Fruit fly (Drosophila melanogaster) whole organism, embryonic: ENCODE results near the gene Inx3.

Experiments
- Antp ChIP-seq: fragments of 200-800 bp; sonication (Bioruptor generic); optimal IDR thresholded peaks from 3 replicates; lab custom pipeline; 2016; ENCODE audit warnings: missing biosample characterization, missing genetic modification characterization
- Atf6 ChIP-seq: fragments of 200-800 bp; sonication (Bioruptor generic); IDR thresholded peaks from 2 replicates; pipeline ENCODE4 v1.3.6; 2022; ENCODE audit warnings: missing biosample characterization, missing genetic modification characterization
- Awh ChIP-seq: fragments of 200-800 bp; sonication (Bioruptor generic); IDR thresholded peaks from 2 replicates; pipeline ENCODE4, ENCODE4 v1.3.6; 2022; ENCODE audit warnings: missing biosample characterization, missing genetic modification characterization
- CG10959 ChIP-seq: fragments of 200-800 bp; sonication (Bioruptor generic); IDR thresholded peaks from 2 replicates; pipeline ENCODE4 v1.3.6; 2022; ENCODE audit warnings: missing biosample characterization, missing genetic modification characterization
- CG11398 ChIP-seq: fragments of 200-800 bp; sonication (Bioruptor generic); optimal IDR thresholded peaks from 2 replicates; lab custom pipeline; 2016; ENCODE audit warnings: missing biosample characterization, missing genetic modification characterization
- CG12155 ChIP-seq: fragments of 200-800 bp; sonication (Bioruptor generic); optimal IDR thresholded peaks from 3 replicates; lab custom pipeline; 2016; ENCODE audit warnings: missing biosample characterization, missing genetic modification characterization
- CG13624 ChIP-seq: fragments of 200-800 bp; sonication (Bioruptor generic); optimal IDR thresholded peaks from 2 replicates; lab custom pipeline; 2016; ENCODE audit warnings: missing biosample characterization, missing genetic modification characterization
- CG14050 ChIP-seq: fragments of 200-800 bp; sonication (Bioruptor generic); IDR thresholded peaks from 3 replicates; pipeline ENCODE4 v1.3.6; 2022; ENCODE audit warnings: missing biosample characterization, missing genetic modification characterization
- CG14710 ChIP-seq: fragments of 200-800 bp; sonication (Bioruptor generic); optimal IDR thresholded peaks from 3 replicates; lab custom pipeline; 2019; ENCODE audit warnings: missing biosample characterization, mild to moderate bottlenecking, missing genetic modification characterization, moderate library complexity
- CG15011 ChIP-seq: fragments of 200-800 bp; sonication (Bioruptor generic); optimal IDR thresholded peaks from 3 replicates; lab custom pipeline; 2018; ENCODE audit warnings: missing biosample characterization, mild to moderate bottlenecking, missing genetic modification characterization
- CG15514 ChIP-seq: fragments of 200-800 bp; sonication (Bioruptor generic); optimal IDR thresholded peaks from 3 replicates; lab custom pipeline; 2017; ENCODE audit warnings: missing biosample characterization, missing genetic modification characterization, mild to moderate bottlenecking, moderate library complexity, missing genetic modification reagents
- CG15601 ChIP-seq: fragments of 200-800 bp; sonication (Bioruptor generic); optimal IDR thresholded peaks from 3 replicates; lab custom pipeline; 2019; ENCODE audit warnings: missing biosample characterization, mild to moderate bottlenecking, missing genetic modification characterization, moderate library complexity
- CG17186 ChIP-seq: fragments of 200-800 bp; sonication (Bioruptor generic); optimal IDR thresholded peaks from 3 replicates; lab custom pipeline; 2017; ENCODE audit warnings: missing biosample characterization, missing genetic modification reagents, missing genetic modification characterization
- CG17359 ChIP-seq: fragments of 200-800 bp; sonication (Bioruptor generic); optimal IDR thresholded peaks from 3 replicates; lab custom pipeline; 2018; ENCODE audit warnings: missing biosample characterization, mild to moderate bottlenecking, missing genetic modification characterization, moderate library complexity
- CG2712 ChIP-seq: fragments of 200-800 bp; optimal IDR thresholded peaks from 3 replicates; lab custom pipeline; 2019; ENCODE audit warnings: missing biosample characterization, mild to moderate bottlenecking, missing genetic modification characterization, moderate library complexity
- CG32767 ChIP-seq: fragments of 200-800 bp; sonication (Bioruptor generic); IDR thresholded peaks from 2 replicates; pipeline ENCODE4 v1.3.6; 2022; ENCODE audit warnings: missing biosample characterization, missing genetic modification characterization
- CG4424 ChIP-seq: fragments of 200-800 bp; sonication (Bioruptor generic); optimal IDR thresholded peaks from 3 replicates; lab custom pipeline; 2016; ENCODE audit warnings: missing biosample characterization, missing genetic modification characterization
- CG6683 ChIP-seq: fragments of 200-800 bp; sonication (Bioruptor generic); optimal IDR thresholded peaks from 2 replicates; lab custom pipeline; 2017; ENCODE audit warnings: missing biosample characterization, mild to moderate bottlenecking, missing genetic modification characterization, missing genetic modification reagents
- CG9876 ChIP-seq: fragments of 200-800 bp; sonication (Bioruptor generic); optimal IDR thresholded peaks from 2 replicates; lab custom pipeline; 2016; ENCODE audit warnings: missing biosample characterization, missing genetic modification characterization
- CHES-1-like ChIP-seq: fragments of 200-800 bp; sonication (Bioruptor generic); optimal IDR thresholded peaks from 2 replicates; lab custom pipeline; 2016; ENCODE audit warnings: missing biosample characterization, missing genetic modification characterization
- CrebB ChIP-seq: fragments of 200-800 bp; sonication (Bioruptor generic); optimal IDR thresholded peaks from 3 replicates; lab custom pipeline; 2018; ENCODE audit warnings: missing biosample characterization, mild to moderate bottlenecking, missing genetic modification characterization
- Deaf1 ChIP-seq: fragments of 200-800 bp; optimal IDR thresholded peaks from 3 replicates; lab custom pipeline; 2019; ENCODE audit warnings: missing biosample characterization, mild to moderate bottlenecking, missing genetic modification characterization, moderate library complexity
- Dip3 ChIP-seq: fragments of 200-800 bp; sonication (Bioruptor generic); optimal IDR thresholded peaks from 3 replicates; lab custom pipeline; 2016; ENCODE audit warnings: missing biosample characterization, missing genetic modification characterization
- Doc3 ChIP-seq: fragments of 200-800 bp; sonication (Bioruptor generic); IDR thresholded peaks from 3 replicates; pipeline ENCODE4 v1.3.6; 2022; ENCODE audit warnings: missing biosample characterization, missing genetic modification characterization; ENCODE audit not compliant: partially characterized antibody
- E2f2 ChIP-seq: fragments of 200-800 bp; sonication (Bioruptor generic); IDR thresholded peaks from 2 replicates; pipeline ENCODE4 v1.3.6; 2022; ENCODE audit warnings: missing biosample characterization, missing genetic modification characterization
- Ets65A ChIP-seq: fragments of 200-800 bp; sonication (Bioruptor generic); peaks from one replicate; lab custom pipeline; 2016; ENCODE audit warnings: missing biosample characterization, missing genetic modification characterization
- Ets97D ChIP-seq: fragments of 200-800 bp; sonication (Bioruptor generic); optimal IDR thresholded peaks from 3 replicates; lab custom pipeline; 2016; ENCODE audit warnings: missing biosample characterization, missing genetic modification characterization
- Fer2 ChIP-seq: fragments of 200-800 bp; sonication (Bioruptor generic); optimal IDR thresholded peaks from 2 replicates; lab custom pipeline; 2018; ENCODE audit warnings: missing biosample characterization, mild to moderate bottlenecking, missing genetic modification characterization, moderate library complexity
- MBD-R2 ChIP-seq: fragments of 200-800 bp; sonication (Bioruptor generic); IDR thresholded peaks from 2 replicates; pipeline ENCODE4 v1.3.6; 2022; ENCODE audit warnings: missing biosample characterization, missing genetic modification characterization
- NC2β ChIP-seq: fragments of 200-800 bp; sonication (Bioruptor generic); optimal IDR thresholded peaks from 2 replicates; lab custom pipeline; 2016; ENCODE audit warnings: missing biosample characterization, missing genetic modification characterization
- Oli ChIP-seq: fragments of 200-800 bp; sonication (Bioruptor generic); optimal IDR thresholded peaks from 2 replicates; lab custom pipeline; 2018; ENCODE audit warnings: missing biosample characterization, mild to moderate bottlenecking, missing genetic modification characterization, moderate library complexity
- Sin3A ChIP-seq: fragments of >200 bp; optimal IDR thresholded peaks from 2 replicates; lab custom pipeline; 2018
- Taf1 ChIP-seq: fragments of 200-800 bp; sonication (Bioruptor generic); IDR thresholded peaks from 2 replicates; pipeline ENCODE4 v1.3.6; 2022; ENCODE audit warnings: missing biosample characterization, missing genetic modification characterization
- YL-1 ChIP-seq: fragments of 200-800 bp; sonication (Bioruptor generic); optimal IDR thresholded peaks from 3 replicates; lab custom pipeline; 2017; ENCODE audit warnings: missing biosample characterization, mild to moderate bottlenecking, missing genetic modification characterization
- aop ChIP-seq: fragments of 200-800 bp; sonication (Bioruptor generic); IDR thresholded peaks from 2 replicates; pipeline ENCODE4 v1.3.6; 2022; ENCODE audit warnings: missing biosample characterization, missing genetic modification characterization
- crol ChIP-seq: fragments of 200-800 bp; sonication (Bioruptor generic); IDR thresholded peaks from 2 replicates; pipeline ENCODE4 v1.3.6; 2022; ENCODE audit warnings: missing biosample characterization, missing genetic modification characterization
- cwo ChIP-seq: fragments of 200-800 bp; sonication (Bioruptor generic); optimal IDR thresholded peaks from 3 replicates; lab custom pipeline; 2017; ENCODE audit warnings: missing biosample characterization, missing genetic modification characterization, mild to moderate bottlenecking, moderate library complexity, missing genetic modification reagents
- dan ChIP-seq: fragments of 200-800 bp; sonication (Bioruptor generic); IDR thresholded peaks from 2 replicates; pipeline ENCODE4 v1.3.6; 2022; ENCODE audit warnings: missing biosample characterization, missing genetic modification characterization
- dmrt11E ChIP-seq: fragments of 200-800 bp; sonication (Bioruptor generic); optimal IDR thresholded peaks from 3 replicates; lab custom pipeline; 2018; ENCODE audit warnings: missing biosample characterization, mild to moderate bottlenecking, missing genetic modification characterization, moderate library complexity
- fd96Cb ChIP-seq: fragments of 200-800 bp; sonication (Bioruptor generic); optimal IDR thresholded peaks from 2 replicates; lab custom pipeline; 2018; ENCODE audit warnings: missing biosample characterization, mild to moderate bottlenecking, missing genetic modification characterization, moderate library complexity
- gcm ChIP-seq: fragments of 200-800 bp; sonication (Bioruptor generic); optimal IDR thresholded peaks from 2 replicates; lab custom pipeline; 2019; ENCODE audit warnings: missing biosample characterization, mild to moderate bottlenecking, missing genetic modification characterization, moderate library complexity
- grau ChIP-seq: fragments of 200-800 bp; optimal IDR thresholded peaks from 3 replicates; lab custom pipeline; 2019; ENCODE audit warnings: missing biosample characterization, mild to moderate bottlenecking, missing genetic modification characterization, moderate library complexity
- hkb ChIP-seq, 2 experiments: fragments of 200-800 bp in 1 of 2; fragments of >200 bp in 1 of 2; sonication (Bioruptor generic) in 1 of 2; IDR thresholded peaks in 1 of 2; optimal IDR thresholded peaks in 1 of 2; 2 replicates each; pipeline versions ENCODE4 v1.3.6 to Lab custom; 2017 to 2022; ENCODE audit warnings: missing biosample characterization in 1 of 2, missing genetic modification characterization in 1 of 2
- p53 ChIP-seq: fragments of 200-800 bp; sonication (Bioruptor generic); optimal IDR thresholded peaks from 2 replicates; lab custom pipeline; 2016; ENCODE audit warnings: missing biosample characterization, missing genetic modification characterization
- ranshi ChIP-seq: fragments of 200-800 bp; sonication (Bioruptor generic); IDR thresholded peaks from 2 replicates; pipeline ENCODE4 v1.3.6; 2022; ENCODE audit warnings: missing biosample characterization, missing genetic modification characterization
- row ChIP-seq: fragments of 200-800 bp; sonication (Bioruptor generic); IDR thresholded peaks from 3 replicates; pipeline ENCODE4 v1.3.6; 2022; ENCODE audit warnings: missing biosample characterization, missing genetic modification characterization
- sna ChIP-seq: fragments of 200-800 bp; sonication (Bioruptor generic); IDR thresholded peaks from 2 replicates; pipeline ENCODE4 v1.3.6; 2022; ENCODE audit warnings: missing biosample characterization, missing genetic modification characterization; ENCODE audit not compliant: partially characterized antibody
- tll ChIP-seq, 2 experiments: fragments of 200-800 bp in 1 of 2; fragments of >200 bp in 1 of 2; sonication (Bioruptor generic) in 1 of 2; optimal IDR thresholded peaks; 2 replicates each; lab custom pipeline; 2017 to 2019; ENCODE audit warnings: missing biosample characterization in 2 of 2, missing genetic modification characterization in 2 of 2, mild to moderate bottlenecking in 1 of 2, moderate library complexity in 1 of 2
- vnd ChIP-seq: fragments of 200-800 bp; sonication (Bioruptor generic); IDR thresholded peaks from 3 replicates; pipeline ENCODE4 v1.3.6; 2022; ENCODE audit warnings: missing biosample characterization, missing genetic modification characterization; ENCODE audit not compliant: partially characterized antibody

Inx3 gene

DNA sequence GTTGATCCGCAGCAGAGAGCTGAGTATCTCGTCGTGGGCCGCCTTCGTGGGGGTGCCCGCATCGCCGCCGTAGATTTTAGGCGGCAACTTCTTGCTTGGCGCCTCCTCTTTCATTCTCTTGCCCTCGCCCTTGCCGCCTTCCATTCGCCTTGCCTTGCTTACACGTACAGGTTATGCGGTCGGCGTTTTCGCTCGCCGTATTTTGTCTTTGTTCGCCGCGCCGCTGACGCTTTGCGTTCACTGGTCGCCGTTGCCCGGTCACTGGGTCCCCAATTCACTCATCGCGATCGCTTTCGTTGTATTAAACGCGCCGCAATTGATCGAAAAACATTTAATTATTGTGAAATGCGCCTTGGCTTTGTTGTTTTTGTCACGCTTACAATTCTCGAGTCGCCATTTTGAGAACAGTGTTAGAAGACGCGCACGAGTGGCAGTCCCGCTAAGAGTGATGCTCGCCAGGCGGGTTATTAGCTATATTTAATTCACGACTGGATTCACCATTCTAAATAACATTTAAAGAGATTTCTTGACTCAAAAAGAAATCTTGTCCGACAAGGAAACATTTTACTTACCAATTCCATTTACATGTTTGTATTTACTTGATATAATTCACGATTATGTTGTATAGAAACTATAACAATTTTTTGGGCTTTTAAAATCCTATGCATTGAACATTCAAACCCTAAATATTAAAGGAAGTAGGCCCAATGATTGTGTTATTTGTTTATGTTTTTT lies 48.2 kb downstream of the Inx3 start, which contains the start of gene wdn (continued):
- TF ChIP-seq hkb (optimal IDR thresholded peaks at IDR 0.05; lab: Kevin White, UChicago): no peak
- TF ChIP-seq hkb (GFP tag; IDR thresholded peaks at IDR 0.05; lab: Robert Waterston, UW): no peak
- no peak for TF ChIP-seq CG10959
- TF ChIP-seq CG17359 (tag; lab: Kevin White, UChicago): no peak
- no peak for TF ChIP-seq CG14050
- no peak for TF ChIP-seq p53 (GFP tag; lab: Kevin White, UChicago)
- TF ChIP-seq Oli: peak; percentile 10
- TF ChIP-seq grau (tag; lab: Kevin White, UChicago): no peak
- TF ChIP-seq vnd (GFP tag; lab: Robert Waterston, UW): no peak
- no peak for TF ChIP-seq CG4424
- peak; percentile 12 for TF ChIP-seq Dip3 (GFP tag; lab: Kevin White, UChicago)
- peak; percentile 49 for TF ChIP-seq gcm (GFP tag; lab: Kevin White, UChicago)
- no peak for TF ChIP-seq CG14710 (tag; lab: Kevin White, UChicago)
- TF ChIP-seq CG15601: no peak
- TF ChIP-seq CHES-1-like (GFP tag; lab: Kevin White, UChicago): peak; percentile 35
- peak; percentile 35; the same call in 1 of the 2 replicates for TF ChIP-seq E2f2 (GFP tag; lab: Robert Waterston, UW)
- peak; percentile 40; the same call in 1 of the 2 replicates for TF ChIP-seq MBD-R2 (GFP tag; lab: Robert Waterston, UW)
- no peak for TF ChIP-seq cwo (GFP tag; lab: Kevin White, UChicago)
- TF ChIP-seq CG15514 (GFP tag; lab: Kevin White, UChicago): peak; percentile 92
- no peak for TF ChIP-seq dan (GFP tag; lab: Robert Waterston, UW)
- no peak for TF ChIP-seq Antp (GFP tag; lab: Kevin White, UChicago)
- peak; percentile 87 for TF ChIP-seq YL-1 (GFP tag; lab: Kevin White, UChicago)
- TF ChIP-seq fd96Cb (tag; lab: Kevin White, UChicago): no peak
- TF ChIP-seq Taf1 (GFP tag; lab: Robert Waterston, UW): no peak
- TF ChIP-seq NC2β (GFP tag; lab: Kevin White, UChicago): no peak
- TF ChIP-seq ranshi: 0 out of 2 replicates have a peak, but pooled peaks have one; percentile 13
- no peak for TF ChIP-seq CG32767 (GFP tag; lab: Robert Waterston, UW)
- TF ChIP-seq tll (GFP tag; optimal IDR thresholded peaks at IDR 0.05; lab: Kevin White, UChicago): no peak
- no peak for TF ChIP-seq sna (GFP tag; lab: Robert Waterston, UW)
- no peak for TF ChIP-seq CG6683 (GFP tag; lab: Kevin White, UChicago)
- TF ChIP-seq CG9876: no peak
- peak; percentile 69 for TF ChIP-seq Ets65A (GFP tag; lab: Kevin White, UChicago)
- TF ChIP-seq CG12155 (GFP tag; lab: Kevin White, UChicago): no peak
- no peak for TF ChIP-seq CG11398
- TF ChIP-seq aop (GFP tag; lab: Robert Waterston, UW): no peak
- TF ChIP-seq Fer2 (tag; lab: Kevin White, UChicago): no peak
- peak; percentile 59 for TF ChIP-seq CG13624 (GFP tag; lab: Kevin White, UChicago)
- TF ChIP-seq Awh (GFP tag; lab: Robert Waterston, UW): no peak
- TF ChIP-seq CG2712: no peak
- TF ChIP-seq Doc3: 0 out of 3 replicates have a peak, but pooled peaks have one; percentile 45
- no peak for TF ChIP-seq CrebB
- TF ChIP-seq crol (GFP tag; lab: Robert Waterston, UW): peak; percentile 88
- peak; percentile 30 for TF ChIP-seq Ets97D (GFP tag; lab: Kevin White, UChicago)
- TF ChIP-seq Atf6 (GFP tag; lab: Robert Waterston, UW): no peak
- peak; percentile 16 for TF ChIP-seq CG17186 (GFP tag; lab: Kevin White, UChicago)
- no peak for TF ChIP-seq Deaf1 (tag; lab: Kevin White, UChicago)
- TF ChIP-seq row: peak; percentile 74
- no peak for TF ChIP-seq dmrt11E (tag; lab: Kevin White, UChicago)
- no peak for TF ChIP-seq CG15011 (GFP tag; lab: Kevin White, UChicago)
- peak; percentile 42 for TF ChIP-seq Sin3A (lab: Kevin White, UChicago)
